Worm (Caenorhabditis elegans) whole organism, late embryonic: ENCODE results near the gene F21A3.2.

Source experiments
- C08G9.2 ChIP-seq: sonication (generic microtip); optimal IDR thresholded peaks from 2 replicates; lab custom pipeline; 2016; ENCODE audit warnings: mild to moderate bottlenecking, missing genetic modification characterization, moderate library complexity, missing compliant biosample characterization
- C38D4.7 ChIP-seq: fragments of 200-800 bp; sonication (Bioruptor generic); optimal IDR thresholded peaks from 2 replicates; lab custom pipeline; 2018; ENCODE audit warnings: mild to moderate bottlenecking, missing genetic modification characterization, moderate library complexity, missing compliant biosample characterization
- K02D7.2 ChIP-seq: sonication (generic microtip); optimal IDR thresholded peaks from 2 replicates; lab custom pipeline; 2017; ENCODE audit warnings: mild to moderate bottlenecking, missing genetic modification characterization, missing compliant biosample characterization
- T23F11.4 ChIP-seq: fragments of 200-800 bp; sonication (Bioruptor generic); optimal IDR thresholded peaks from 2 replicates; lab custom pipeline; 2018; ENCODE audit warnings: mild to moderate bottlenecking, missing genetic modification characterization, missing compliant biosample characterization
- ama-1 ChIP-seq: fragments of 150-350 bp; optimal IDR thresholded peaks from 2 replicates; lab custom pipeline; 2014
- ceh-14 ChIP-seq: sonication (generic microtip); optimal IDR thresholded peaks from 2 replicates; lab custom pipeline; 2016; ENCODE audit warnings: missing genotype, missing genetic modification characterization, missing compliant biosample characterization
- ceh-18 ChIP-seq: sonication (generic microtip); optimal IDR thresholded peaks from 2 replicates; lab custom pipeline; 2016; ENCODE audit warnings: missing genetic modification characterization, missing compliant biosample characterization
- ceh-19 ChIP-seq: fragments of 200-800 bp; sonication (Bioruptor generic); optimal IDR thresholded peaks from 2 replicates; lab custom pipeline; 2018; ENCODE audit warnings: mild to moderate bottlenecking, missing genetic modification characterization, missing compliant biosample characterization
- ceh-22 ChIP-seq: sonication (generic microtip); optimal IDR thresholded peaks from 2 replicates; lab custom pipeline; 2017; ENCODE audit warnings: missing biosample characterization, missing genetic modification characterization
- ceh-24 ChIP-seq: sonication (generic microtip); optimal IDR thresholded peaks from 2 replicates; lab custom pipeline; 2016; ENCODE audit warnings: mild to moderate bottlenecking, missing genetic modification characterization, missing compliant biosample characterization
- ceh-31 ChIP-seq: sonication (generic microtip); optimal IDR thresholded peaks from 2 replicates; lab custom pipeline; 2016; ENCODE audit warnings: missing genetic modification characterization, missing compliant biosample characterization
- ceh-34 ChIP-seq: sonication (generic microtip); optimal IDR thresholded peaks from 2 replicates; lab custom pipeline; 2016; ENCODE audit warnings: mild to moderate bottlenecking, missing genetic modification characterization, missing compliant biosample characterization
- ceh-45 ChIP-seq: fragments of 200-800 bp; sonication (Bioruptor generic); IDR thresholded peaks from 2 replicates; pipeline ENCODE4 v1.3.6; 2022; ENCODE audit warnings: missing genetic modification reagents, missing genetic modification characterization, missing compliant biosample characterization
- ceh-6 ChIP-seq: fragments of 200-800 bp; sonication (Bioruptor generic); optimal IDR thresholded peaks from 2 replicates; lab custom pipeline; 2018; ENCODE audit warnings: mild to moderate bottlenecking, missing genetic modification characterization, missing compliant biosample characterization
- che-1 ChIP-seq: sonication (generic microtip); optimal IDR thresholded peaks from 2 replicates; lab custom pipeline; 2016; ENCODE audit warnings: mild to moderate bottlenecking, missing genetic modification characterization, missing compliant biosample characterization
- elt-2 ChIP-seq: sonication (generic microtip); optimal IDR thresholded peaks from 2 replicates; lab custom pipeline; 2016; ENCODE audit warnings: missing genetic modification reagents, missing genetic modification characterization, missing compliant biosample characterization
- elt-4 ChIP-seq: sonication (generic microtip); optimal IDR thresholded peaks from 2 replicates; lab custom pipeline; 2016; ENCODE audit warnings: missing genetic modification characterization, missing compliant biosample characterization
- eyg-1 ChIP-seq: sonication (generic microtip); optimal IDR thresholded peaks from 2 replicates; lab custom pipeline; 2016; ENCODE audit warnings: missing genotype, missing genetic modification characterization, missing compliant biosample characterization
- fax-1 ChIP-seq: sonication (generic microtip); optimal IDR thresholded peaks from 2 replicates; lab custom pipeline; 2016; ENCODE audit warnings: missing genotype, missing genetic modification characterization, missing compliant biosample characterization
- fkh-10 ChIP-seq: fragments of 150-350 bp; optimal IDR thresholded peaks from 2 replicates; lab custom pipeline; 2014; ENCODE audit warnings: missing biosample characterization, missing genetic modification reagents, missing genetic modification characterization
- hlh-8 ChIP-seq: sonication (generic microtip); optimal IDR thresholded peaks from 2 replicates; lab custom pipeline; 2016; ENCODE audit warnings: missing genotype, missing genetic modification characterization, missing compliant biosample characterization
- lim-6 ChIP-seq: sonication (generic microtip); optimal IDR thresholded peaks from 2 replicates; lab custom pipeline; 2016; ENCODE audit warnings: missing genetic modification characterization, missing compliant biosample characterization
- madf-2 ChIP-seq: sonication (generic microtip); optimal IDR thresholded peaks from 2 replicates; lab custom pipeline; 2017; ENCODE audit warnings: missing genetic modification characterization, missing compliant biosample characterization
- nfya-1 ChIP-seq: sonication (generic microtip); optimal IDR thresholded peaks from 2 replicates; lab custom pipeline; 2017; ENCODE audit warnings: missing genetic modification characterization, mild to moderate bottlenecking, missing compliant biosample characterization, antibody characterized with exemption, moderate library complexity
- nhr-11 ChIP-seq: fragments of 150-350 bp; optimal IDR thresholded peaks from 2 replicates; lab custom pipeline; 2014; ENCODE audit warnings: missing biosample characterization, missing genetic modification characterization
- nhr-232 ChIP-seq: sonication (generic microtip); optimal IDR thresholded peaks from 2 replicates; lab custom pipeline; 2016; ENCODE audit warnings: missing genetic modification characterization, missing compliant biosample characterization
- npax-4 ChIP-seq: sonication (generic microtip); optimal IDR thresholded peaks from 2 replicates; lab custom pipeline; 2016; ENCODE audit warnings: missing genetic modification characterization, missing compliant biosample characterization
- pag-3 ChIP-seq: sonication (generic microtip); optimal IDR thresholded peaks from 2 replicates; lab custom pipeline; 2016; ENCODE audit warnings: missing compliant biosample characterization, missing genetic modification characterization, borderline replicate concordance
- pat-9 ChIP-seq: fragments of 200-800 bp; sonication (Bioruptor generic); optimal IDR thresholded peaks from 2 replicates; lab custom pipeline; 2018; ENCODE audit warnings: mild to moderate bottlenecking, missing genetic modification characterization, moderate library complexity, missing compliant biosample characterization
- pha-4 ChIP-seq: fragments of 150-350 bp; optimal IDR thresholded peaks from 2 replicates; lab custom pipeline; 2018; ENCODE audit warnings: missing biosample characterization, missing genetic modification reagents, missing genetic modification characterization
- pqm-1 ChIP-seq: sonication (generic microtip); optimal IDR thresholded peaks from 2 replicates; lab custom pipeline; 2016; ENCODE audit warnings: missing genetic modification characterization, missing compliant biosample characterization
- pros-1 ChIP-seq: fragments of 150-350 bp; optimal IDR thresholded peaks from 2 replicates; lab custom pipeline; 2014; ENCODE audit warnings: missing biosample characterization, missing genetic modification reagents, missing genetic modification characterization
- ref-2 ChIP-seq: sonication (generic microtip); optimal IDR thresholded peaks from 2 replicates; lab custom pipeline; 2016; ENCODE audit warnings: missing genetic modification characterization, missing compliant biosample characterization
- sdc-2 ChIP-seq: sonication (generic microtip); optimal IDR thresholded peaks from 2 replicates; lab custom pipeline; 2016; ENCODE audit warnings: missing genotype, missing genetic modification characterization, missing compliant biosample characterization
- sox-4 ChIP-seq: sonication (generic microtip); optimal IDR thresholded peaks from 2 replicates; lab custom pipeline; 2017; ENCODE audit warnings: mild to moderate bottlenecking, missing genetic modification characterization, inconsistent platforms, missing compliant biosample characterization
- tbx-2 ChIP-seq: sonication (generic microtip); optimal IDR thresholded peaks from 2 replicates; lab custom pipeline; 2016; ENCODE audit warnings: missing genetic modification characterization, missing compliant biosample characterization
- tbx-7 ChIP-seq: sonication (generic microtip); optimal IDR thresholded peaks from 2 replicates; lab custom pipeline; 2016; ENCODE audit warnings: missing genotype, missing genetic modification characterization, missing compliant biosample characterization
- unc-3 ChIP-seq, 2 experiments: fragments of 200-800 bp in 1 of 2; sonication (Bioruptor generic) in 1 of 2; sonication (generic microtip) in 1 of 2; conservative IDR thresholded peaks in 1 of 2; optimal IDR thresholded peaks in 1 of 2; 2 replicates each; pipeline versions ENCODE4 v1.3.6 to Lab custom; 2016 to 2022; ENCODE audit warnings: missing compliant biosample characterization in 2 of 2, missing genetic modification characterization in 2 of 2, missing genetic modification reagents in 1 of 2
- unc-42 ChIP-seq: sonication (generic microtip); optimal IDR thresholded peaks from 2 replicates; lab custom pipeline; 2016; ENCODE audit warnings: missing genotype, missing genetic modification characterization, missing compliant biosample characterization
- unc-55 ChIP-seq: sonication (generic microtip); optimal IDR thresholded peaks from 2 replicates; lab custom pipeline; 2017; ENCODE audit warnings: missing biosample characterization, missing genetic modification reagents, missing genetic modification characterization
- unc-86 ChIP-seq: sonication (generic microtip); optimal IDR thresholded peaks from 2 replicates; lab custom pipeline; 2016; ENCODE audit warnings: missing genetic modification characterization, missing compliant biosample characterization
- zip-5 ChIP-seq: sonication (generic microtip); optimal IDR thresholded peaks from 2 replicates; lab custom pipeline; 2016; ENCODE audit warnings: missing genetic modification characterization, missing compliant biosample characterization

The F21A3.2 gene

ce11 chrV:15537923-15538322 is 4.2 kb upstream of the F21A3.2 start, which contains the start of gene prde-1:
TSS of gene prde-1 (plus strand) at chrV:15538244.
- TF ChIP-seq ref-2 (tag; lab: Kevin White, UChicago): no peak
- TF ChIP-seq ceh-6 (GFP tag; lab: Kevin White, UChicago): no peak
- no peak for TF ChIP-seq tbx-2 (tag; lab: Kevin White, UChicago)
- no peak for TF ChIP-seq eyg-1 (tag; lab: Kevin White, UChicago)
- TF ChIP-seq unc-55: no peak
- no peak for TF ChIP-seq ceh-31 (tag; lab: Kevin White, UChicago)
- no peak for TF ChIP-seq C38D4.7 (GFP tag; lab: Kevin White, UChicago)
- no peak for TF ChIP-seq pqm-1 (tag; lab: Kevin White, UChicago)
- no peak for TF ChIP-seq C08G9.2 (tag; lab: Kevin White, UChicago)
- TF ChIP-seq pros-1 (tag; lab: Kevin White, UChicago): no peak
- no peak for TF ChIP-seq K02D7.2 (tag; lab: Kevin White, UChicago)
- TF ChIP-seq hlh-8 (tag; lab: Kevin White, UChicago): no peak
- no peak for TF ChIP-seq nhr-232
- no peak for TF ChIP-seq nhr-11 (tag; lab: Kevin White, UChicago)
- no peak for TF ChIP-seq madf-2
- no peak for TF ChIP-seq T23F11.4 (GFP tag; lab: Kevin White, UChicago)
- TF ChIP-seq elt-2 (tag; lab: Kevin White, UChicago): no peak

- TF ChIP-seq ceh-22 (tag; lab: Kevin White, UChicago): no peak
- no peak for TF ChIP-seq tbx-7 (tag; lab: Kevin White, UChicago)
- no peak for TF ChIP-seq C38D4.7 (GFP tag; lab: Kevin White, UChicago)
- TF ChIP-seq pag-3 (tag; lab: Kevin White, UChicago): no peak
- no peak for TF ChIP-seq npax-4 (tag; lab: Kevin White, UChicago)
- TF ChIP-seq sox-4 (tag; lab: Kevin White, UChicago): no peak
- TF ChIP-seq zip-5 (tag; lab: Kevin White, UChicago): no peak
- no peak for TF ChIP-seq ceh-6 (GFP tag; lab: Kevin White, UChicago)
- no peak for TF ChIP-seq lim-6
- TF ChIP-seq unc-3 (GFP tag; conservative IDR thresholded peaks at IDR 0.05; lab: Robert Waterston, UW): no peak
- TF ChIP-seq unc-3 (tag; optimal IDR thresholded peaks at IDR 0.05; lab: Kevin White, UChicago): no peak
- no peak for TF ChIP-seq ceh-18 (tag; lab: Kevin White, UChicago)
- TF ChIP-seq pat-9 (tag; lab: Kevin White, UChicago): no peak
- no peak for TF ChIP-seq sdc-2 (tag; lab: Kevin White, UChicago)
- TF ChIP-seq ama-1: no peak
- TF ChIP-seq nhr-11 (tag; lab: Kevin White, UChicago): no peak
These were observed 2.6 kb upstream of the F21A3.2 start, which contains the start of gene F21A3.4 for ce11 chrV:15536320-15536719. TSS of gene F21A3.4 (plus strand) at chrV:15536620.

ce11 chrV:15533096-15533495 is 668 bp downstream of the F21A3.2 start, which contains the start of gene F21A3.11:
TSS of gene F21A3.11 (minus strand) at chrV:15533212.
- TF ChIP-seq pha-4 (no peak), elt-2 (tag; lab: Kevin White, UChicago) (peak; percentile 69)

- TF ChIP-seq ceh-22 (tag; lab: Kevin White, UChicago): no peak
- TF ChIP-seq che-1 (tag; lab: Kevin White, UChicago): no peak
- no peak for TF ChIP-seq unc-42 (tag; lab: Kevin White, UChicago)
- no peak for TF ChIP-seq T23F11.4 (GFP tag; lab: Kevin White, UChicago)
- TF ChIP-seq elt-4 (tag; lab: Kevin White, UChicago): no peak
- TF ChIP-seq ceh-19 (GFP tag; lab: Kevin White, UChicago): no peak
- TF ChIP-seq unc-86 (tag; lab: Kevin White, UChicago): no peak
- TF ChIP-seq fkh-10 (GFP tag; lab: Kevin White, UChicago): no peak
- no peak for TF ChIP-seq ceh-45
- TF ChIP-seq pat-9 (tag; lab: Kevin White, UChicago): no peak
- no peak for TF ChIP-seq ceh-34
- no peak for TF ChIP-seq ceh-14 (tag; lab: Kevin White, UChicago)
- no peak for TF ChIP-seq ceh-24 (tag; lab: Kevin White, UChicago)
- no peak for TF ChIP-seq sox-4 (tag; lab: Kevin White, UChicago)
- TF ChIP-seq fax-1: no peak
- TF ChIP-seq pros-1 (tag; lab: Kevin White, UChicago): no peak
- TF ChIP-seq nfya-1 (tag; lab: Kevin White, UChicago): no peak
These were observed 4.7 kb downstream of the F21A3.2 start, which contains the start of gene srh-276 for ce11 chrV:15529069-15529468. TSS of gene srh-276 (plus strand) at chrV:15529369.
